Fruit fly (Drosophila melanogaster) whole organism, embryonic: ENCODE data around the gene CG14062.

Experiments used
- CG12769 ChIP-seq: fragments of 200-800 bp; sonication (Bioruptor generic); optimal IDR thresholded peaks from 2 replicates; lab custom pipeline; 2019; ENCODE audit warnings: missing biosample characterization, mild to moderate bottlenecking, missing genetic modification characterization, moderate library complexity
- CG14710 ChIP-seq: fragments of 200-800 bp; sonication (Bioruptor generic); optimal IDR thresholded peaks from 3 replicates; lab custom pipeline; 2019; ENCODE audit warnings: missing biosample characterization, mild to moderate bottlenecking, missing genetic modification characterization, moderate library complexity
- CG15696 ChIP-seq: fragments of 200-800 bp; sonication (Bioruptor generic); optimal IDR thresholded peaks from 2 replicates; lab custom pipeline; 2019; ENCODE audit warnings: missing biosample characterization, mild to moderate bottlenecking, missing genetic modification characterization, moderate library complexity
- CG16813 ChIP-seq: fragments of 200-800 bp; sonication (Bioruptor generic); IDR thresholded peaks from 3 replicates; pipeline ENCODE4 v1.3.6; 2022; ENCODE audit warnings: missing biosample characterization, missing genetic modification characterization; ENCODE audit not compliant: partially characterized antibody
- CG18262 ChIP-seq: fragments of 200-800 bp; optimal IDR thresholded peaks from 3 replicates; lab custom pipeline; 2019; ENCODE audit warnings: missing biosample characterization, mild to moderate bottlenecking, missing genetic modification characterization, moderate library complexity
- CG1832 ChIP-seq: fragments of 200-800 bp; sonication (Bioruptor generic); optimal IDR thresholded peaks from 2 replicates; lab custom pipeline; 2017; ENCODE audit warnings: missing biosample characterization, mild to moderate bottlenecking, missing genetic modification characterization, inconsistent platforms
- CG18599 ChIP-seq: fragments of 200-800 bp; sonication (Bioruptor generic); optimal IDR thresholded peaks from 3 replicates; lab custom pipeline; 2017; ENCODE audit warnings: missing biosample characterization, missing genetic modification characterization, mild to moderate bottlenecking, moderate library complexity, missing genetic modification reagents
- CG31365 ChIP-seq: fragments of 200-800 bp; sonication (Bioruptor generic); optimal IDR thresholded peaks from 2 replicates; lab custom pipeline; 2018; ENCODE audit warnings: missing biosample characterization, mild to moderate bottlenecking, missing genetic modification characterization
- CG4328 ChIP-seq: fragments of 200-800 bp; sonication (Bioruptor generic); optimal IDR thresholded peaks from 3 replicates; lab custom pipeline; 2017; ENCODE audit warnings: missing biosample characterization, missing genetic modification reagents, missing genetic modification characterization
- CG4360 ChIP-seq: fragments of 200-800 bp; sonication (Bioruptor generic); IDR thresholded peaks from 2 replicates; pipeline ENCODE4 v1.3.6; 2022; ENCODE audit warnings: missing biosample characterization, missing genetic modification characterization
- CG4617 ChIP-seq: fragments of 200-800 bp; sonication (Bioruptor generic); optimal IDR thresholded peaks from 3 replicates; lab custom pipeline; 2016; ENCODE audit warnings: missing biosample characterization, missing genetic modification characterization, borderline replicate concordance
- CG5953 ChIP-seq: fragments of 200-800 bp; sonication (Bioruptor generic); IDR thresholded peaks from 2 replicates; pipeline ENCODE4 v1.3.6; 2022; ENCODE audit warnings: missing biosample characterization, missing genetic modification characterization
- CG8388 ChIP-seq: fragments of 200-800 bp; sonication (Bioruptor generic); optimal IDR thresholded peaks from 2 replicates; lab custom pipeline; 2019; ENCODE audit warnings: missing biosample characterization, mild to moderate bottlenecking, missing genetic modification characterization, moderate library complexity
- CG8478 ChIP-seq: fragments of >200 bp; optimal IDR thresholded peaks from 2 replicates; lab custom pipeline; 2018
- CG8924 ChIP-seq: fragments of 200-800 bp; optimal IDR thresholded peaks from 3 replicates; lab custom pipeline; 2019; ENCODE audit warnings: missing biosample characterization, mild to moderate bottlenecking, missing genetic modification characterization, moderate library complexity
- CG9609 ChIP-seq: fragments of 200-800 bp; sonication (Bioruptor generic); optimal IDR thresholded peaks from 3 replicates; lab custom pipeline; 2016; ENCODE audit warnings: missing biosample characterization, missing genetic modification characterization
- Dll ChIP-seq: fragments of 200-800 bp; sonication (Bioruptor generic); IDR thresholded peaks from 4 replicates; pipeline ENCODE4 v1.3.6; 2022; ENCODE audit warnings: missing biosample characterization, missing genetic modification characterization; ENCODE audit not compliant: partially characterized antibody
- Drgx ChIP-seq: fragments of 200-800 bp; sonication (Bioruptor generic); IDR thresholded peaks from 2 replicates; pipeline ENCODE4 v1.3.6; 2022; ENCODE audit warnings: missing biosample characterization, missing genetic modification characterization
- Ets65A ChIP-seq: fragments of 200-800 bp; sonication (Bioruptor generic); peaks from one replicate; lab custom pipeline; 2016; ENCODE audit warnings: missing biosample characterization, missing genetic modification characterization
- Fer1 ChIP-seq: fragments of 200-800 bp; sonication (Bioruptor generic); optimal IDR thresholded peaks from 2 replicates; lab custom pipeline; 2017; ENCODE audit warnings: missing biosample characterization, mild to moderate bottlenecking, missing genetic modification characterization
- Mad ChIP-seq: fragments of 200-800 bp; sonication (Bioruptor generic); optimal IDR thresholded peaks from 2 replicates; lab custom pipeline; 2016; ENCODE audit warnings: missing biosample characterization, missing genetic modification characterization
- Opbp ChIP-seq: fragments of 200-800 bp; sonication (Bioruptor generic); IDR thresholded peaks from 3 replicates; pipeline ENCODE4 v1.3.6; 2022; ENCODE audit warnings: missing biosample characterization, missing genetic modification characterization; ENCODE audit not compliant: partially characterized antibody
- Ravus ChIP-seq: fragments of 200-800 bp; sonication (Bioruptor generic); IDR thresholded peaks from 2 replicates; pipeline ENCODE4 v1.3.6; 2022; ENCODE audit warnings: missing biosample characterization, missing genetic modification characterization
- Rx ChIP-seq: fragments of 200-800 bp; sonication (Bioruptor generic); IDR thresholded peaks from 2 replicates; pipeline ENCODE4 v1.3.6; 2022; ENCODE audit warnings: missing biosample characterization, missing genetic modification characterization
- Scr ChIP-seq: fragments of 200-800 bp; sonication (Bioruptor generic); IDR thresholded peaks from 2 replicates; pipeline ENCODE4 v1.3.6; 2022; ENCODE audit warnings: missing biosample characterization, missing genetic modification characterization; ENCODE audit not compliant: partially characterized antibody
- Trl ChIP-seq, 3 experiments: fragments of >200 bp in 2 of 3; fragments of 200-800 bp in 1 of 3; sonication (Bioruptor generic) in 1 of 3; optimal IDR thresholded peaks; 2 replicates in 1 of 3; 3 replicates in 2 of 3; lab custom pipeline; 2016 to 2017; ENCODE audit warnings: missing biosample characterization in 1 of 3, missing genetic modification characterization in 1 of 3
- amos ChIP-seq: fragments of 200-800 bp; sonication (Bioruptor generic); IDR thresholded peaks from 2 replicates; pipeline ENCODE4 v1.3.6; 2022; ENCODE audit warnings: missing biosample characterization, missing genetic modification characterization; ENCODE audit not compliant: partially characterized antibody
- ash1 ChIP-seq: fragments of 200-800 bp; sonication (Bioruptor generic); optimal IDR thresholded peaks from 2 replicates; lab custom pipeline; 2018; ENCODE audit warnings: missing biosample characterization, mild to moderate bottlenecking, missing genetic modification characterization
- ato ChIP-seq: fragments of 200-800 bp; sonication (Bioruptor generic); IDR thresholded peaks from 2 replicates; pipeline ENCODE4 v1.3.6; 2022; ENCODE audit warnings: missing biosample characterization, missing genetic modification characterization; ENCODE audit not compliant: partially characterized antibody
- cg ChIP-seq: fragments of 200-800 bp; sonication (Bioruptor generic); optimal IDR thresholded peaks from 3 replicates; lab custom pipeline; 2019; ENCODE audit warnings: missing biosample characterization, mild to moderate bottlenecking, missing genetic modification characterization, moderate library complexity
- crol ChIP-seq: fragments of 200-800 bp; sonication (Bioruptor generic); IDR thresholded peaks from 2 replicates; pipeline ENCODE4 v1.3.6; 2022; ENCODE audit warnings: missing biosample characterization, missing genetic modification characterization
- ewg ChIP-seq: fragments of 200-800 bp; sonication (Bioruptor generic); optimal IDR thresholded peaks from 3 replicates; lab custom pipeline; 2017; ENCODE audit warnings: mild to moderate bottlenecking, missing biosample characterization, missing genetic modification reagents, missing genetic modification characterization
- eyg ChIP-seq: fragments of 200-800 bp; sonication (Bioruptor generic); optimal IDR thresholded peaks from 3 replicates; lab custom pipeline; 2016; ENCODE audit warnings: missing biosample characterization, missing genetic modification characterization
- knrl ChIP-seq: fragments of 200-800 bp; sonication (Bioruptor generic); IDR thresholded peaks from 3 replicates; pipeline ENCODE4 v1.3.6; 2022; ENCODE audit warnings: missing biosample characterization, missing genetic modification characterization; ENCODE audit not compliant: partially characterized antibody
- lov ChIP-seq, 2 experiments: fragments of 200-800 bp in 1 of 2; fragments of >200 bp in 1 of 2; sonication (Bioruptor generic) in 1 of 2; IDR thresholded peaks in 1 of 2; optimal IDR thresholded peaks in 1 of 2; 2 replicates in 1 of 2; 3 replicates in 1 of 2; pipeline versions ENCODE4 v1.3.6 to Lab custom; 2017 to 2022; ENCODE audit warnings: missing biosample characterization in 1 of 2, missing genetic modification characterization in 1 of 2
- nau ChIP-seq: fragments of 200-800 bp; sonication (Bioruptor generic); optimal IDR thresholded peaks from 3 replicates; lab custom pipeline; 2017; ENCODE audit warnings: missing biosample characterization, mild to moderate bottlenecking, missing genetic modification characterization, missing genetic modification reagents
- nmo ChIP-seq: fragments of 200-800 bp; sonication (Bioruptor generic); optimal IDR thresholded peaks from 2 replicates; lab custom pipeline; 2018; ENCODE audit warnings: missing biosample characterization, mild to moderate bottlenecking, missing genetic modification characterization, moderate library complexity
- nom ChIP-seq: fragments of 200-800 bp; sonication (Bioruptor generic); optimal IDR thresholded peaks from 2 replicates; lab custom pipeline; 2017; ENCODE audit warnings: missing biosample characterization, missing genetic modification characterization, mild to moderate bottlenecking, moderate library complexity, missing genetic modification reagents
- pros ChIP-seq: fragments of 200-800 bp; sonication (Bioruptor generic); optimal IDR thresholded peaks from 3 replicates; lab custom pipeline; 2019; ENCODE audit warnings: missing biosample characterization, mild to moderate bottlenecking, missing genetic modification characterization, moderate library complexity
- schlank ChIP-seq: fragments of 200-800 bp; sonication (Bioruptor generic); optimal IDR thresholded peaks from 2 replicates; lab custom pipeline; 2018; ENCODE audit warnings: missing biosample characterization, mild to moderate bottlenecking, missing genetic modification characterization
- sens ChIP-seq: fragments of 200-800 bp; sonication (Bioruptor generic); peaks from one replicate; lab custom pipeline; 2016; ENCODE audit warnings: missing biosample characterization, missing genetic modification characterization
- sug ChIP-seq: fragments of 200-800 bp; optimal IDR thresholded peaks from 2 replicates; lab custom pipeline; 2019; ENCODE audit warnings: missing biosample characterization, mild to moderate bottlenecking, missing genetic modification characterization, moderate library complexity
- tll ChIP-seq, 2 experiments: fragments of 200-800 bp in 1 of 2; fragments of >200 bp in 1 of 2; sonication (Bioruptor generic) in 1 of 2; optimal IDR thresholded peaks; 2 replicates each; lab custom pipeline; 2017 to 2019; ENCODE audit warnings: missing biosample characterization in 2 of 2, missing genetic modification characterization in 2 of 2, mild to moderate bottlenecking in 1 of 2, moderate library complexity in 1 of 2

CG14062 gene

DNA sequence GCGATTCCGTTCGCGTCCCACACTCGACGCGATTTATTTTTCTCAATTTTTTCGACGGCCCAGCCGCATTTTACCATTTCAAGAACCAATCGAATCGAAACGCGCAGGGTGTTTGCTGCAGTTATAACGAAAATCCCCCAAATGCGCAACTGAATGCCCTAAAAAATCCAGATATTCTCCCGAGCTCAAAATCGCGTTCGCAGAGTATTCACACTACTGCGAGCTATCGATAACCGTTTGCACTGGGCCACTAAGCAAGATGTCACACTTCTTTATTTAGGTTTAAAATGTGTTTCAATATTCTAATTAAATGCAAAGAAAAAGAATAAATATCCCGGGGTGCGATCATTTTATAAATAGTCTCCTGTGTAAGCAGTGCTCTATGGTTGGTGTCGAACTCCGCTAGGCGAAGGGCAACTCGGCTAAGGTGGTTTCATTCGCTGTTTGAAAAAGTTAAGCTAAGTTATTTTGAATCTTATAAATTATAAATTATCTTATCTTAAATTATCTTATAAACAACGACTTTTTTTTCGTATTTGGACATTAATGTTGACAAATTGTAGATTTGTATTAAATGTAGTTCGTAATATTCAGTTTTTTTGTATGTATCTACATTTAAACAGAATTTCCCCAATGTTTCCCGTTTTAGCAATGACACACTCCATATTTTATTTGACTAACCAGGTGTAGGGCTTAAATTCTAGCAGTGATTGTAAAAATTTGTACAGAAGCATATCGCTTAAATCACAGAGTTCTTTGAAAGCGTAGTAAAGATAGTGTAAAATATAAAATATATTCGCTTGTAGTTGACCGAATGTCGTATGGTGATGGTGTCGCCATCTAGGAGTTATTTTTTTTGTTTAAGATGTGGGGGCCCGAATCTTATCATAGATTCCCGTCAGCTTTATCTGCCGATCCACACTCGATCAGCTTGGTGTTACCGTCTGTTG, 7.4 kb downstream of the CG14062 start, which contains the start of gene CG10011 (continued):
- TF ChIP-seq CG16813 (peak; percentile 12; the same call in 1 of the 3 replicates), CG15696 (tag; lab: Kevin White, UChicago) (no peak), CG12769 (no peak), knrl (GFP tag; lab: Robert Waterston, UW) (peak; percentile 54; the same call in 1 of the 3 replicates), Opbp (GFP tag; lab: Robert Waterston, UW) (peak; percentile 57; the same call in 2 of the 3 replicates), CG18599 (no peak), amos (GFP tag; lab: Robert Waterston, UW) (peak; percentile 59), Scr (GFP tag; lab: Robert Waterston, UW) (peak; percentile 27; the same call in 1 of the 2 replicates), ato (0 out of 2 replicates have a peak, but pooled peaks have one; percentile 8), nmo (GFP tag; lab: Kevin White, UChicago) (peak; percentile 34), pros (GFP tag; lab: Kevin White, UChicago) (peak; percentile 31), lov (optimal IDR thresholded peaks at IDR 0.05; lab: Kevin White, UChicago) (no peak), lov (GFP tag; IDR thresholded peaks at IDR 0.05; lab: Robert Waterston, UW) (0 out of 3 replicates have a peak, but pooled peaks have one; percentile 37), CG8478 (lab: Kevin White, UChicago) (peak; percentile 86), CG31365 (tag; lab: Kevin White, UChicago) (peak; percentile 91), sens (GFP tag; lab: Kevin White, UChicago) (peak; percentile 79), eyg (peak; percentile 12), CG14710 (tag; lab: Kevin White, UChicago) (peak; percentile 37)

DNA sequence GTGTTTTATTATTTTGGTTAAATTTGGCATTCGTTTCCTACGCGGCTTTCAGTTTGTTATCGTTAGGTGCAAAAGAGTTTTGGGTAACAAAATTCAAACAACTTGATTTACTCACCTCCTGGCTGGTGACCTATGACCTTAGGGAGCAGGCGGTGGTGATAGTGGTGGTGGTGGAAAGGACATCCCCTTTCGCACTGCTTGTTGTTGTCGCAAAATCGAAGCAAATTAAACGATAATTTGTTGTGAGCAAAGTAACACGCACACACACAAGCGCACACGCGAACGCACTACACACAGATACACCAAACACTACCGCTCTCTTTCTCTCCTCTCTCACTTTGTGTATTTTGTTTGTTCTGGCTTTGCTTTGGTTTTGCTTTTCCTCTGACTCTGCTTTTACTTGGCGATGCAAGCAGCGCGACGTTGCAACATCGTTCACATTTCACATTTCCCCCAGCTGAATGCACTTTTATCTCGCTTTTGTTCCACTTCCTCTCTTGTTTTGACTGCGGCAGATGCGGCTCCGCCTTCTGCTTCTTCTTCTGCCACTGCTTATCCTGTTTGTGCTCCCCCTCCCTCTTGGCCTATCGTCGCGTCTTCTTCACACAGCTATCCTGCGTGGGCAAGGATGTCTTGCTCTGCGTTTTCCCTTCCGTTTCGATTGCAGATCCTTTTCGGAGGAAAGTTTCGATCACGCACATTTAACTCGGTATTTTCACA, 8.3 kb downstream of the CG14062 start:
- peak; percentile 49 for TF ChIP-seq CG1832 (GFP tag; lab: Kevin White, UChicago)
- TF ChIP-seq CG5953 (GFP tag; lab: Robert Waterston, UW): no peak
- peak; percentile 71 to 81 for TF ChIP-seq Trl (optimal IDR thresholded peaks at IDR 0.05; lab: Kevin White, UChicago)
- no peak for TF ChIP-seq Trl (GFP tag; optimal IDR thresholded peaks at IDR 0.05; lab: Kevin White, UChicago)
- TF ChIP-seq CG4360 (GFP tag; lab: Robert Waterston, UW): peak; percentile 69
- TF ChIP-seq pros (GFP tag; lab: Kevin White, UChicago): peak; percentile 83
- 0 out of 2 replicates have a peak, but pooled peaks have one; percentile 26 for TF ChIP-seq Drgx (GFP tag; lab: Robert Waterston, UW)
- no peak for TF ChIP-seq Rx (GFP tag; lab: Robert Waterston, UW)
- TF ChIP-seq Dll (GFP tag; lab: Robert Waterston, UW): 0 out of 4 replicates have a peak, but pooled peaks have one; percentile 34
- TF ChIP-seq CG18262: peak; percentile 3
- peak; percentile 29 for TF ChIP-seq Ets65A (GFP tag; lab: Kevin White, UChicago)
- TF ChIP-seq CG4328 (GFP tag; lab: Kevin White, UChicago): no peak
- peak; percentile 4 for TF ChIP-seq CG8924 (tag; lab: Kevin White, UChicago)
- TF ChIP-seq Fer1: peak; percentile 34
- TF ChIP-seq schlank (tag; lab: Kevin White, UChicago): no peak
- peak; percentile 88 for TF ChIP-seq cg (GFP tag; lab: Kevin White, UChicago)
- TF ChIP-seq CG4617: peak; percentile 23
- peak in 1 of 2 experiments; percentile 25 for TF ChIP-seq tll (GFP tag; optimal IDR thresholded peaks at IDR 0.05; lab: Kevin White, UChicago)
- TF ChIP-seq Mad: no peak
- TF ChIP-seq sug (tag; lab: Kevin White, UChicago): no peak
- TF ChIP-seq ash1 (GFP tag; lab: Kevin White, UChicago): no peak
- TF ChIP-seq CG9609: no peak
- no peak for TF ChIP-seq Ravus (GFP tag; lab: Robert Waterston, UW)
- TF ChIP-seq crol (GFP tag; lab: Robert Waterston, UW): peak; percentile 79
- no peak for TF ChIP-seq ewg (GFP tag; lab: Kevin White, UChicago)
- peak; percentile 16 for TF ChIP-seq nau (GFP tag; lab: Kevin White, UChicago)
- TF ChIP-seq nom (GFP tag; lab: Kevin White, UChicago): peak; percentile 77
- TF ChIP-seq CG8388 (GFP tag; lab: Kevin White, UChicago): no peak
